Worm (Caenorhabditis elegans): ENCODE results near the gene spl-1.

Gene spl-1

DNA sequence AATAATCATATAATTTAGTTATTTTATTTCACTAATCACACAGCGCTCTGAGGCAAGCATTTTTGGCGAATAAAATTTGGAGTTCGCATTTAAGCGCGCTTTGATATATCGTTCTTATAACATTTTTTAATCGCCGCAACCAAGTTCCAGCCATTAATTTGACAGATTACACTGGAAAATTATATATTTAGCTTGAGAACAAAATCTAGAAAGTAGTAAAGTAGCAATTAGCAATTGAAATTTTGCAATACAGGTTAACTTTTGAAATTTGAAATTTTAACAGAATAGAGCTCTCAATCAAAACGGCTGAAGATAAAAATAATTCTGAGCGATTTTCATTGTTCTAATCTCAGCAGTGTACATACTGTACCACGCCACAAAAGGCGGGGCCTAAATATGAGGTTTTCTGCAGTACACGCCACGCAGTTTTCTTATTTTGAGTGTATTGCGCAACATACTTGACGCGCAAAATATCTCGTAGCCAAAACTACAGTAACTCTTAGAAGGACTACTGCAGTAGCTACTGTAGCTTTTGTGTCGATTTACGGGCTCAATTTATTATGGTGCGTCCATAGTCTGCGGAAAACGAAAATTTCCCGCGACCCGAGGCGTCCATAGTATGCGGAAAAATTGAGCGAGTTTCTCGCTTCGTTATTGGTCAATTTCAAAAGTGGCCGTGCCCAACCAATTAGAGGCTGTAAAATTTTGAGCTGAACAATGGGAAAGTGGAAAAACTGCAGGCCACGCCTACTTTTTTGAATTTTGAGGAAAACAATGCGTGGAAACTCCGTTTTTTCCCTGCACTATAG, 44.3 kb upstream of the spl-1 start (continued):
- TF ChIP-seq ztf-28 (GFP tag; IDR thresholded peaks at IDR 0.05): no peak
- no peak for TF ChIP-seq hmg-20 (GFP tag; IDR thresholded peaks at IDR 0.05)
- no peak for TF ChIP-seq nhr-179 (tag; optimal IDR thresholded peaks at IDR 0.05)

DNA sequence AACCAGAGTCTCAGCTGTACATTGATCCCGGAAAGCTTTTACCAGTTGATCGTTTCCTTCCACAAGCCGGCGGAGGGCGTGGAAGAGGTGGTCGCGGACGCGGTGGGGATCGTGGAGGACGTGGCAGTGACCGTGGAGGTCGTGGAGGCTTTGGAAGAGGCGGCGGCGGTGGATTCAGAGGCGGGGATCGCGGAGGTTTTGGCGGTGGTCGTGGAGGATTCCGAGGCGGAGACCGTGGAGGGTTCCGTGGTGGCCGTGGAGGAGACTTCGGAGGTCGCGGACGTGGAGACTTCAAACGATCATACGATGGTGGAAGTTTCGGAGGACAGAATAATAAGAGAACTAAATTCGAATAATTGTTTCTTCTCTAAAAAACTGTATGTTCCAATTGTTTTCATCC, 43.6 kb upstream of the spl-1 start:
- no peak for TF ChIP-seq madf-10 (tag; optimal IDR thresholded peaks at IDR 0.05)
- TF ChIP-seq ztf-25 (GFP tag; IDR thresholded peaks at IDR 0.05): no peak
- TF ChIP-seq zfh-2 (GFP tag; conservative IDR thresholded peaks at IDR 0.05): peak; percentile 81
- TF ChIP-seq egrh-3 (GFP tag; IDR thresholded peaks at IDR 0.05): peak; percentile 95
- TF ChIP-seq snpc-1.3 (tag; optimal IDR thresholded peaks at IDR 0.05; ENCODE audit: insufficient read depth): no peak
- no peak for TF ChIP-seq aptf-2 (GFP tag; conservative IDR thresholded peaks at IDR 0.05)
- TF ChIP-seq athp-1 (tag; optimal IDR thresholded peaks at IDR 0.05): no peak
- no peak for TF ChIP-seq fkh-3 (tag; optimal IDR thresholded peaks at IDR 0.05)
- no peak; the same call in 1 of the 2 replicates for TF ChIP-seq mcd-1 (GFP tag; IDR thresholded peaks at IDR 0.05)

ce11 chrIV:425995-426394, 43.0 kb upstream of the spl-1 start, which contains the start of gene garr-1:
Gene garr-1 (plus strand): TSS chrIV:426168.
- TF ChIP-seq egrh-3 (GFP tag; IDR thresholded peaks at IDR 0.05): peak; percentile 68; the same call in 1 of the 2 replicates
- TF ChIP-seq ztf-6 (GFP tag; IDR thresholded peaks at IDR 0.05): no peak

- no peak for TF ChIP-seq F23B12.7 (tag; optimal IDR thresholded peaks at IDR 0.05; ENCODE audit: insufficient read depth)
- TF ChIP-seq F33H1.4 (GFP tag; IDR thresholded peaks at IDR 0.05): peak; percentile 87
- peak in 1 of 3 experiments; percentile 19 for TF ChIP-seq lin-35 (GFP tag; optimal IDR thresholded peaks at IDR 0.05)
- peak; percentile 36 for TF ChIP-seq snpc-1.1 (tag; optimal IDR thresholded peaks at IDR 0.05; ENCODE audit: insufficient read depth)
- TF ChIP-seq lsy-27 (tag; optimal IDR thresholded peaks at IDR 0.05; ENCODE audit: borderline replicate concordance, insufficient read depth): no peak
- no peak for TF ChIP-seq ceh-58 (GFP tag; IDR thresholded peaks at IDR 0.05)
- 0 out of 2 replicates have a peak, but pooled peaks have one; percentile 21 for TF ChIP-seq rcor-1 (GFP tag; IDR thresholded peaks at IDR 0.05)
- TF ChIP-seq hlh-12 (tag; optimal IDR thresholded peaks at IDR 0.05): no peak
- peak; percentile 35 for TF ChIP-seq snpc-4 (GFP tag; optimal IDR thresholded peaks at IDR 0.05)
- TF ChIP-seq snpc-4 (tag; optimal IDR thresholded peaks at IDR 0.05): peak in 2 of 4 experiments; percentile 51 to 52
- peak; percentile 18; the same call in 1 of the 2 replicates for TF ChIP-seq dox-1 (GFP tag; IDR thresholded peaks at IDR 0.05)
- TF ChIP-seq mcd-1 (GFP tag; IDR thresholded peaks at IDR 0.05): peak; percentile 31; the same call in 1 of the 2 replicates
- peak; percentile 74; the same call in 1 of the 2 replicates for TF ChIP-seq madf-6 (GFP tag; IDR thresholded peaks at IDR 0.05)
- no peak for TF ChIP-seq lag-1 (GFP tag; IDR thresholded peaks at IDR 0.05)
- peak; percentile 38 for TF ChIP-seq snpc-3.4 (tag; optimal IDR thresholded peaks at IDR 0.05)
- TF ChIP-seq hmg-1.2 (GFP tag; IDR thresholded peaks at IDR 0.05): peak; percentile 31; the same call in 1 of the 2 replicates
- 0 out of 2 replicates have a peak, but pooled peaks have one; percentile 20 for TF ChIP-seq pbrm-1 (GFP tag; IDR thresholded peaks at IDR 0.05)
- TF ChIP-seq tlf-1 (GFP tag; optimal IDR thresholded peaks at IDR 0.05): peak; percentile 2
- TF ChIP-seq ceh-91 (GFP tag; IDR thresholded peaks at IDR 0.05): peak; percentile 37; the same call in 1 of the 2 replicates
- TF ChIP-seq egl-18 (GFP tag; IDR thresholded peaks at IDR 0.05): no peak
- peak; percentile 65 for TF ChIP-seq lin-54 (GFP tag; optimal IDR thresholded peaks at IDR 0.05)
- peak; percentile 62 for TF ChIP-seq lsl-1 (GFP tag; optimal IDR thresholded peaks at IDR 0.05)
- TF ChIP-seq ceh-27 (GFP tag; optimal IDR thresholded peaks at IDR 0.05): no peak
- TF ChIP-seq efl-1 (GFP tag; optimal IDR thresholded peaks at IDR 0.05): peak; percentile 81
- peak; percentile 31 for TF ChIP-seq snpc-1.3 (tag; optimal IDR thresholded peaks at IDR 0.05; ENCODE audit: insufficient read depth)
- no peak for TF ChIP-seq sdz-38 (tag; optimal IDR thresholded peaks at IDR 0.05)
- TF ChIP-seq xnd-1 (tag; optimal IDR thresholded peaks at IDR 0.05): peak; percentile 76
- peak; percentile 33 for TF ChIP-seq attf-5 (GFP tag; optimal IDR thresholded peaks at IDR 0.05)
- TF ChIP-seq unc-130 (GFP tag; optimal IDR thresholded peaks at IDR 0.05): no peak
- peak; percentile 75 for TF ChIP-seq D2030.7 (GFP tag; IDR thresholded peaks at IDR 0.05)
These were observed 42.6 kb upstream of the spl-1 start for ce11 chrIV:425546-425945.

Measured in whole organism, young adult.